Worm (Caenorhabditis elegans): ENCODE measurements around the gene egli-1.

egli-1 gene

DNA sequence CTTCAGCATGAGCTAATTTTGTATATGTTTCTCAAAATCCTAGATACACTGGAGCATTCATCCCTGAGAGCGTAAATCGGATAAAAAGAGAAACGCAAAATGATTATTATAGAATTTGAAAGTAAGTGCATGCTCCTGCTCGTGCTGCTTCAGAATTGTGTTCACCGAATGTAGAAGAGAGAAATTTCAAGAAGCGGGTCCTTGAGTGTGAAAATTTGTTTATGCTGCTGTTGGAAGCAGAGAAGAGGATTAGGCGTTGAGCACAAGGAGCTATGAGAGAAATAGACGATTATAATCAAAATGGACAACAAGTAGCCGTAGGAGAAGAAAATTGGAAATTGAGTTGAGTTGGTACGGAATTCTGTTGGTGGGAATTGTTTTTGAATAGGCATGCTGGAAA lies 12.1 kb upstream of the egli-1 start:
- TF ChIP-seq mml-1 (tag; optimal IDR thresholded peaks at IDR 0.05) (no peak), eor-1 (tag; optimal IDR thresholded peaks at IDR 0.05) (no peak), nhr-76 (tag; optimal IDR thresholded peaks at IDR 0.05) (no peak), ceh-9 (tag; optimal IDR thresholded peaks at IDR 0.05) (no peak), pha-4 (tag; optimal IDR thresholded peaks at IDR 0.05) (no peak), ceh-28 (tag; optimal IDR thresholded peaks at IDR 0.05) (no peak), fkh-2 (tag; optimal IDR thresholded peaks at IDR 0.05) (no peak), nhr-23 (tag; optimal IDR thresholded peaks at IDR 0.05) (no peak), unc-62 (GFP tag; optimal IDR thresholded peaks at IDR 0.05) (no peak), ztf-11 (tag; optimal IDR thresholded peaks at IDR 0.05) (no peak), elt-2 (tag; optimal IDR thresholded peaks at IDR 0.05) (no peak), nhr-67 (tag; optimal IDR thresholded peaks at IDR 0.05) (no peak), zag-1 (tag; optimal IDR thresholded peaks at IDR 0.05) (no peak), lin-39 (tag; optimal IDR thresholded peaks at IDR 0.05) (no peak), nfya-1 (tag; optimal IDR thresholded peaks at IDR 0.05; ENCODE audit: insufficient read depth) (peak; percentile 9), egl-5 (tag; optimal IDR thresholded peaks at IDR 0.05) (no peak), fkh-10 (GFP tag; optimal IDR thresholded peaks at IDR 0.05) (peak; percentile 96), ceh-16 (tag; optimal IDR thresholded peaks at IDR 0.05) (no peak), sea-2 (GFP tag; optimal IDR thresholded peaks at IDR 0.05) (peak; percentile 2), nhr-237 (tag; optimal IDR thresholded peaks at IDR 0.05) (no peak), nhr-77 (tag; optimal IDR thresholded peaks at IDR 0.05) (no peak), egl-27 (tag; optimal IDR thresholded peaks at IDR 0.05) (no peak)

ce11 chrII:9313335-9313734 lies 10.4 kb upstream of the egli-1 start:
- TF ChIP-seq nhr-23 (tag; optimal IDR thresholded peaks at IDR 0.05) (no peak), R02D3.7 (tag; optimal IDR thresholded peaks at IDR 0.05) (no peak)

DNA sequence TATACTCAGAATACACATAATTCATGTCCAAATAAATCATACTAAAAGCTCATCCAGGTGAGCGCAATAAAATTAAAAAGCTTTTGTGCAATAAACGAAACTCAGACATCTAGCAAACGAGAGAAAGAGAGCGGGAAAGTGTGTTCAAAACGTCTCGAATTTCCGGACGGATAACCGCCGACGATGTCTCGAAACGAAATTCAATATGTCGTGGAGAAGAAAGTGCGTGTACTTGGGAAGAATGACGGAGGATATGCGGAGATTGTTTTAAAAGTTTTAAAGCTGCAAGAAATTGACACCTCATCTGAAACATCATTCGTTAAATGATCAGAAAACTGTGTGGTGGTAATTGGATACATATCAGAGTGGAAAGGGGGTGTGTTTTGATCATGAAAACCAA lies 9.0 kb upstream of the egli-1 start:
- no peak for TF ChIP-seq elt-1 (tag; optimal IDR thresholded peaks at IDR 0.05)
- no peak for TF ChIP-seq jun-1 (tag; optimal IDR thresholded peaks at IDR 0.05)
- no peak for TF ChIP-seq nhr-12 (tag; optimal IDR thresholded peaks at IDR 0.05)
- TF ChIP-seq nhr-237 (tag; optimal IDR thresholded peaks at IDR 0.05), result no peak
- TF ChIP-seq elt-2 (tag; optimal IDR thresholded peaks at IDR 0.05), result no peak
- no peak for TF ChIP-seq ztf-4 (tag; optimal IDR thresholded peaks at IDR 0.05)
- no peak for TF ChIP-seq ceh-16 (tag; optimal IDR thresholded peaks at IDR 0.05)
- TF ChIP-seq elt-3 (tag; optimal IDR thresholded peaks at IDR 0.05), result no peak
- no peak for TF ChIP-seq mml-1 (tag; optimal IDR thresholded peaks at IDR 0.05)
- TF ChIP-seq R02D3.7 (tag; optimal IDR thresholded peaks at IDR 0.05), result no peak
- TF ChIP-seq unc-39 (tag; optimal IDR thresholded peaks at IDR 0.05), result no peak
- no peak for TF ChIP-seq skn-1 (tag; optimal IDR thresholded peaks at IDR 0.05)
- no peak for TF ChIP-seq fkh-2 (tag; optimal IDR thresholded peaks at IDR 0.05)
- no peak for TF ChIP-seq snpc-4 (tag; optimal IDR thresholded peaks at IDR 0.05)
- TF ChIP-seq nhr-11 (tag; optimal IDR thresholded peaks at IDR 0.05), result no peak
- no peak for TF ChIP-seq ceh-82 (tag; optimal IDR thresholded peaks at IDR 0.05)

DNA sequence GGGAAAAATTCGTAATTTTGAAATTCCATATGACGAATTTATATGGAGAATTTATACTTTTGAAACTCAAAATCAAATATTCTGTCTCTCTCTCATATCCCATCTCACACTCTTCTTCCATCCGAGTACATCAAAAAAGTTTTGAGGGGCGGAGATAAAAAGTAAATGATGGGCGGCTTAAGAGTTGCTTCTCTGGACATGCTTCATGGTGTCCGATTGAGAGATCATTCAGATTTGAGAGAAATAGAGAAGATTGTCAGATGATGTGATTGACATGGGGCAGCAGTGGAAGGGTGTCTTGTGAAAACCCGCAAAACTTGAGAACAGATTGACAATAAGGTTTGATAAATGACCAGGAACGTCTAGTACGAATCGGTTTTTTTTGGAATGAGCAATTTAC lies 8.1 kb upstream of the egli-1 start:
- TF ChIP-seq unc-62 (GFP tag; optimal IDR thresholded peaks at IDR 0.05) (peak; percentile 59), jun-1 (tag; optimal IDR thresholded peaks at IDR 0.05) (no peak), nfya-1 (tag; optimal IDR thresholded peaks at IDR 0.05; ENCODE audit: insufficient read depth) (peak; percentile 1)

- TF ChIP-seq hmg-11 (tag; optimal IDR thresholded peaks at IDR 0.05) (no peak), ztf-4 (tag; optimal IDR thresholded peaks at IDR 0.05) (no peak), fkh-2 (tag; optimal IDR thresholded peaks at IDR 0.05) (no peak), egl-5 (tag; optimal IDR thresholded peaks at IDR 0.05) (no peak), eor-1 (tag; optimal IDR thresholded peaks at IDR 0.05) (no peak), elt-2 (tag; optimal IDR thresholded peaks at IDR 0.05) (no peak), unc-62 (GFP tag; optimal IDR thresholded peaks at IDR 0.05) (no peak), zag-1 (tag; optimal IDR thresholded peaks at IDR 0.05) (no peak), fkh-10 (GFP tag; optimal IDR thresholded peaks at IDR 0.05) (no peak), elt-3 (tag; optimal IDR thresholded peaks at IDR 0.05) (no peak), mml-1 (tag; optimal IDR thresholded peaks at IDR 0.05) (no peak), skn-1 (tag; optimal IDR thresholded peaks at IDR 0.05) (no peak), ZK546.5 (tag; optimal IDR thresholded peaks at IDR 0.05) (no peak), ama-1 (optimal IDR thresholded peaks at IDR 0.05) (no peak), mdl-1 (tag; optimal IDR thresholded peaks at IDR 0.05) (no peak), jun-1 (tag; optimal IDR thresholded peaks at IDR 0.05) (no peak), tbx-2 (tag; optimal IDR thresholded peaks at IDR 0.05) (no peak), daf-12 (tag; optimal IDR thresholded peaks at IDR 0.05) (no peak)
These were observed 7.0 kb upstream of the egli-1 start for ce11 chrII:9316801-9317200.
